ENCODE assay signal across 1 fruit fly cellular context in the genomic region with DNA sequence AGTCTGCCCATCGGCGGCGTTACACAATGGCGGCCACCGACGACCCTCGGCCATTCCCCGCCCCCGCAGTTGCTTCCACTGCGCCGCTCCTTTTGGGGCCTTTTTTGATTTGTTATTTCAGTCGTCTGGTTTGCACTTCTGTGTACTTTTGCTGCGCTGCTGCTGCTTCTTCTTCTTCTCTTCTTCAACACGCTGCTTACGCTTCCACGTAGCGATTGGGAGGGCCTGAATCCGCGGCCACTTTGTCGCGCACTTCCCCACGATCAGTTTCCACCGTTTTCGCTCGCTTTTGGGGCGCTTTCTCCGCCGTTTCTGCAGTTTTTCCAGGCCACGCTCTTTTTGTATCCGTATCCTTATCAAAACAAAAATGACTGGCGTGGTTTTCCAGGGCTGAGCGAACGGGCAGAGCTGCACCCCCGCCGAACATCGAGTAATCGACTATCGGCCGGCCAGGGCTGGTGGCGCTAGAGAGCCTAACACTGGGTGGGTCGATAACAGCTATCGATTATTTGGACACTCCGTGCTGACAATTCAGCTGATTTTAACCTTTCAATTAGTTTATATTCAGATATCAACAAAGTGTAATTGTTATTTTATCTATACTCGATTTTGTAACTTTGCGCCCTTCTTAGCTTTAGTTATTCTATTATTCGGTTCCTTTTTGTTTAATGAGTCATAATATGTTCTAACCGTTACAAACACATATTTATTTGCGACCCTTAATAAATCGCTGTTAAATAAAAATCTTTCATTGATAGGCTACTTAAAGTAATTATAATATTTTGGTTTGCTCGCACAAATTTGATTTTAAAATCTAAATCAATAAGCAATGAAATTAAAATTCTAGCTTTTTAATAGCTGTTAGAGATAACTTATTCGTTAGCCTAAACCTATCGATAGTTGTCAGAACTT.
TF ChIP-seq lines count a peak whose summit lies in the region.

A gene (minus strand): TSS at position 432 of the 912 bp plus-strand sequence.
A gene (plus strand): TSS at position 894 of the 912 bp plus-strand sequence.

TF ChIP-seq in whole organism, embryonic, 481 proteins besides CTCF, POLR2A, EP300 and RAD21 (continued from another document):
- peak; percentile 91 for TF ChIP-seq Sry-δ (GFP tag; optimal IDR thresholded peaks at IDR 0.05; lab: Kevin White, UChicago)
- no peak for TF ChIP-seq croc (GFP tag; conservative IDR thresholded peaks at IDR 0.05; lab: Robert Waterston, UW)
- TF ChIP-seq so (GFP tag; IDR thresholded peaks at IDR 0.05; lab: Robert Waterston, UW), result no peak
- TF ChIP-seq gce (GFP tag; IDR thresholded peaks at IDR 0.05; lab: Robert Waterston, UW), result no peak
- no peak for TF ChIP-seq Oli (tag; optimal IDR thresholded peaks at IDR 0.05; lab: Kevin White, UChicago)
- TF ChIP-seq insv (GFP tag; optimal IDR thresholded peaks at IDR 0.05; lab: Kevin White, UChicago), result no peak
- no peak for TF ChIP-seq CG6854 (GFP tag; optimal IDR thresholded peaks at IDR 0.05; lab: Kevin White, UChicago)
- TF ChIP-seq tup (GFP tag; optimal IDR thresholded peaks at IDR 0.05; lab: Kevin White, UChicago), result no peak
- TF ChIP-seq crol (GFP tag; IDR thresholded peaks at IDR 0.05; lab: Robert Waterston, UW), result peak; percentile 59; the same call in 1 of the 2 replicates
- peak; percentile 27 for TF ChIP-seq CG30020 (tag; optimal IDR thresholded peaks at IDR 0.05; lab: Kevin White, UChicago)
- peak; percentile 70 for TF ChIP-seq nmo (GFP tag; optimal IDR thresholded peaks at IDR 0.05; lab: Kevin White, UChicago)
- TF ChIP-seq odd (GFP tag; optimal IDR thresholded peaks at IDR 0.05; lab: Kevin White, UChicago), result no peak
- peak; percentile 92 for TF ChIP-seq pzg (GFP tag; optimal IDR thresholded peaks at IDR 0.05; lab: Kevin White, UChicago)
- no peak for TF ChIP-seq ewg (GFP tag; optimal IDR thresholded peaks at IDR 0.05; lab: Kevin White, UChicago)
- TF ChIP-seq cato (GFP tag; optimal IDR thresholded peaks at IDR 0.05; lab: Kevin White, UChicago; ENCODE audit: borderline replicate concordance), result no peak
- TF ChIP-seq ac (GFP tag; optimal IDR thresholded peaks at IDR 0.05; lab: Kevin White, UChicago), result no peak
- TF ChIP-seq CG42726 (GFP tag; IDR thresholded peaks at IDR 0.05; lab: Robert Waterston, UW; ENCODE audit: partially characterized antibody), result peak; percentile 91
- no peak for TF ChIP-seq lbe (GFP tag; optimal IDR thresholded peaks at IDR 0.05; lab: Kevin White, UChicago)
- TF ChIP-seq CG14667 (GFP tag; IDR thresholded peaks at IDR 0.05; lab: Robert Waterston, UW), result no peak
- TF ChIP-seq YL-1 (GFP tag; optimal IDR thresholded peaks at IDR 0.05; lab: Kevin White, UChicago), result peak; percentile 97
- TF ChIP-seq CG15073 (GFP tag; optimal IDR thresholded peaks at IDR 0.05; lab: Kevin White, UChicago), result no peak
- TF ChIP-seq C15 (GFP tag; IDR thresholded peaks at IDR 0.05; lab: Robert Waterston, UW), result no peak
- TF ChIP-seq Dip2 (GFP tag; IDR thresholded peaks at IDR 0.05; lab: Robert Waterston, UW), result no peak
- TF ChIP-seq mld (GFP tag; IDR thresholded peaks at IDR 0.05; lab: Robert Waterston, UW; ENCODE audit: partially characterized antibody), result peak; percentile 81
- TF ChIP-seq danr (GFP tag; IDR thresholded peaks at IDR 0.05; lab: Robert Waterston, UW), result no peak
- peak; percentile 46; the same call in 1 of the 2 replicates for TF ChIP-seq Atf6 (GFP tag; IDR thresholded peaks at IDR 0.05; lab: Robert Waterston, UW)
- TF ChIP-seq al (GFP tag; IDR thresholded peaks at IDR 0.05; lab: Robert Waterston, UW), result peak; percentile 50
- TF ChIP-seq CG8359 (GFP tag; optimal IDR thresholded peaks at IDR 0.05; lab: Kevin White, UChicago; ENCODE audit: borderline replicate concordance), result no peak
- no peak; the same call in 1 of the 3 replicates for TF ChIP-seq CG17361 (GFP tag; IDR thresholded peaks at IDR 0.05; lab: Robert Waterston, UW)
- peak; percentile 57 for TF ChIP-seq pho (GFP tag; optimal IDR thresholded peaks at IDR 0.05; lab: Kevin White, UChicago)
- peak; percentile 96 for TF ChIP-seq CG17385 (GFP tag; optimal IDR thresholded peaks at IDR 0.05; lab: Kevin White, UChicago)
- no peak for TF ChIP-seq pfk (GFP tag; optimal IDR thresholded peaks at IDR 0.05; lab: Kevin White, UChicago)
- TF ChIP-seq ems (GFP tag; optimal IDR thresholded peaks at IDR 0.05; lab: Kevin White, UChicago), result peak; percentile 39
- peak; percentile 26 for TF ChIP-seq emc (GFP tag; optimal IDR thresholded peaks at IDR 0.05; lab: Kevin White, UChicago)
- TF ChIP-seq CG9437 (GFP tag; optimal IDR thresholded peaks at IDR 0.05; lab: Kevin White, UChicago), result peak; percentile 99
- TF ChIP-seq Fer3 (tag; optimal IDR thresholded peaks at IDR 0.05; lab: Kevin White, UChicago), result no peak
- peak; percentile 38 for TF ChIP-seq CG1602 (GFP tag; optimal IDR thresholded peaks at IDR 0.05; lab: Kevin White, UChicago)
- peak; percentile 27 to 53 for TF ChIP-seq Pdp1 (GFP tag; optimal IDR thresholded peaks at IDR 0.05; lab: Kevin White, UChicago)
- no peak for TF ChIP-seq MTF-1 (GFP tag; optimal IDR thresholded peaks at IDR 0.05; lab: Kevin White, UChicago; ENCODE audit: borderline replicate concordance)
- no peak for TF ChIP-seq zf30C (GFP tag; optimal IDR thresholded peaks at IDR 0.05; lab: Kevin White, UChicago)
- peak; percentile 81 for TF ChIP-seq vnd (GFP tag; IDR thresholded peaks at IDR 0.05; lab: Robert Waterston, UW; ENCODE audit: partially characterized antibody)
- TF ChIP-seq CG18764 (GFP tag; optimal IDR thresholded peaks at IDR 0.05; lab: Kevin White, UChicago), result no peak
- no peak for TF ChIP-seq ro (GFP tag; IDR thresholded peaks at IDR 0.05; lab: Robert Waterston, UW)
- TF ChIP-seq repo (GFP tag; optimal IDR thresholded peaks at IDR 0.05; lab: Kevin White, UChicago), result peak; percentile 40
- 0 out of 3 replicates have a peak, but pooled peaks have one; percentile 21 for TF ChIP-seq ase (GFP tag; IDR thresholded peaks at IDR 0.05; lab: Robert Waterston, UW)
- peak; percentile 46; the same call in 1 of the 3 replicates for TF ChIP-seq CG34224 (GFP tag; IDR thresholded peaks at IDR 0.05; lab: Robert Waterston, UW; ENCODE audit: partially characterized antibody)
- TF ChIP-seq schlank (tag; optimal IDR thresholded peaks at IDR 0.05; lab: Kevin White, UChicago), result no peak
- no peak for TF ChIP-seq run (tag; optimal IDR thresholded peaks at IDR 0.05; lab: Kevin White, UChicago)
- TF ChIP-seq Xrp1 (GFP tag; IDR thresholded peaks at IDR 0.05; lab: Robert Waterston, UW), result peak; percentile 10; the same call in 1 of the 2 replicates
- TF ChIP-seq CG13624 (GFP tag; optimal IDR thresholded peaks at IDR 0.05; lab: Kevin White, UChicago), result peak; percentile 64
- no peak for TF ChIP-seq toy (GFP tag; IDR thresholded peaks at IDR 0.05; lab: Robert Waterston, UW)
- no peak for TF ChIP-seq Taf1 (GFP tag; IDR thresholded peaks at IDR 0.05; lab: Robert Waterston, UW)
- no peak for TF ChIP-seq Lim3 (GFP tag; IDR thresholded peaks at IDR 0.05; lab: Robert Waterston, UW)
- peak; percentile 62 for TF ChIP-seq CG7987 (GFP tag; optimal IDR thresholded peaks at IDR 0.05; lab: Kevin White, UChicago)
- no peak for TF ChIP-seq CG33557 (GFP tag; optimal IDR thresholded peaks at IDR 0.05; lab: Kevin White, UChicago)
- TF ChIP-seq sob (GFP tag; IDR thresholded peaks at IDR 0.05; lab: Robert Waterston, UW), result peak; percentile 58
- TF ChIP-seq mirr (GFP tag; optimal IDR thresholded peaks at IDR 0.05; lab: Kevin White, UChicago), result peak; percentile 39
- peak; percentile 24 for TF ChIP-seq CG10267 (tag; optimal IDR thresholded peaks at IDR 0.05; lab: Kevin White, UChicago)
- TF ChIP-seq HmgD (GFP tag; optimal IDR thresholded peaks at IDR 0.05; lab: Kevin White, UChicago), result peak; percentile 91
- peak in 1 of 2 experiments; percentile 1 for TF ChIP-seq chif (GFP tag; optimal IDR thresholded peaks at IDR 0.05; lab: Kevin White, UChicago)
- TF ChIP-seq Adf1 (GFP tag; IDR thresholded peaks at IDR 0.05; lab: Robert Waterston, UW), result peak; percentile 69
- no peak for TF ChIP-seq fru (optimal IDR thresholded peaks at IDR 0.05; lab: Kevin White, UChicago)
- no peak for TF ChIP-seq CG10274 (GFP tag; optimal IDR thresholded peaks at IDR 0.05; lab: Kevin White, UChicago)
- TF ChIP-seq E2f2 (GFP tag; IDR thresholded peaks at IDR 0.05; lab: Robert Waterston, UW), result peak; percentile 28
- no peak for TF ChIP-seq CG11093 (GFP tag; IDR thresholded peaks at IDR 0.05; lab: Robert Waterston, UW)
- TF ChIP-seq Ets65A (GFP tag; lab: Kevin White, UChicago), result peak; percentile 95
- TF ChIP-seq CG10654 (GFP tag; optimal IDR thresholded peaks at IDR 0.05; lab: Kevin White, UChicago), result no peak
- no peak for TF ChIP-seq hth (optimal IDR thresholded peaks at IDR 0.05; lab: Kevin White, UChicago)
- no peak for TF ChIP-seq ATbp (GFP tag; optimal IDR thresholded peaks at IDR 0.05; lab: Kevin White, UChicago)
- no peak for TF ChIP-seq sc (optimal IDR thresholded peaks at IDR 0.05; lab: Kevin White, UChicago)
- TF ChIP-seq sc (GFP tag; optimal IDR thresholded peaks at IDR 0.05; lab: Kevin White, UChicago), result no peak
- peak; percentile 22 for TF ChIP-seq CG9797 (GFP tag; optimal IDR thresholded peaks at IDR 0.05; lab: Kevin White, UChicago)
- no peak for TF ChIP-seq CG8290 (GFP tag; optimal IDR thresholded peaks at IDR 0.05; lab: Kevin White, UChicago)
- TF ChIP-seq CG8290 (tag; optimal IDR thresholded peaks at IDR 0.05; lab: Kevin White, UChicago), result no peak
- peak; percentile 79 for TF ChIP-seq ci (GFP tag; IDR thresholded peaks at IDR 0.05; lab: Robert Waterston, UW)
